Fruit fly (Drosophila melanogaster): ENCODE data around the gene CG17107.

DNA sequence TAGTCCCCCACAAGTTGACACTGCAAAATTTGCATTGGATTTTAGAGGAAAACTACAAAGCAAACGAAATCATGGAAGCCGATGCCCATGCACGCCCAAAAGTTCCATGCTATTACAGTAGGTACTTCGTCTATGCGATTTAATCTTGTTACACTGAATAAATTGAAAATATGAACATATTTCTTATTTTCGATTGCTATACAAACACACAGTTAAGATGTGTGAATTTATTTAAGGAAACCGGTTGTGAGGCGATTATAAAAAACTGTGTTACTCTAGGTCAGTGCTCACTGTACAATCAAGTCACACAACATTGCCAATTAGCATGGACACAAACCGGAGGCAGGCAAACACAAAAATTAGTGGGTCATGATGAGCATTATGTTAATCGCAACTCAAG lies 16.1 kb upstream of the CG17107 start:
- TF ChIP-seq psq (optimal IDR thresholded peaks at IDR 0.05) (no peak), EcR (GFP tag; optimal IDR thresholded peaks at IDR 0.05) (no peak)

All from whole organism.